Fruit fly (Drosophila melanogaster) whole organism, larva: ENCODE data around the gene LPCAT.

ENCODE experiments used
- noc ChIP-seq: fragments of 200-800 bp; sonication (Bioruptor generic); optimal IDR thresholded peaks from 3 replicates; lab custom pipeline; 2019; ENCODE audit warnings: missing biosample characterization, mild to moderate bottlenecking, missing genetic modification characterization, moderate library complexity

The LPCAT gene

dm6 chrX:9579918-9580521 is at the start of gene LPCAT:
Gene LPCAT, minus strand, starts transcription at chrX:9579987.
- no peak for TF ChIP-seq noc

DNA sequence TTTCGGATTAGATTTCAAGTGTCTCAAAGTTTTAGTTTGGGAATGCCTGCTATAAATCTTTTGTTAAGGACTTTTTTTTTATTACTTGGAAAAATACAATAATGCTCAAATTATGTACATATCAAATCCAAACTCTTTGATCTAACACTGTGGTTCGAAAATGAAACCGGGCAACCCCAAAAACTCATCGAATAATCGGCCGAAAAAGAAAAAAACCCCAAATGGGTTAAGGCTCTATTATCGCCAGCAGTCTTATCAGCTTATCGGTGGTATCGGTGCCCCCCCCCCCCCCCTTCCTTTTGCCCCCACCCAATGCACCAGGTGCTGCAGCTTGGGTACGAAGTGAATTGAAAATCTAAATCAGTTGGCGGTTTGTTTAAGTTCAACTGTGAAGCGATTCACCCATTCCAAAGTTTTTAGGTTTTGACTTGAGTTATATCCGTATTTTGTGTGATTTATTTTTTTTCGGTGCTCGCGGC is 37.9 kb upstream of the LPCAT start:
- no peak for TF ChIP-seq noc

DNA sequence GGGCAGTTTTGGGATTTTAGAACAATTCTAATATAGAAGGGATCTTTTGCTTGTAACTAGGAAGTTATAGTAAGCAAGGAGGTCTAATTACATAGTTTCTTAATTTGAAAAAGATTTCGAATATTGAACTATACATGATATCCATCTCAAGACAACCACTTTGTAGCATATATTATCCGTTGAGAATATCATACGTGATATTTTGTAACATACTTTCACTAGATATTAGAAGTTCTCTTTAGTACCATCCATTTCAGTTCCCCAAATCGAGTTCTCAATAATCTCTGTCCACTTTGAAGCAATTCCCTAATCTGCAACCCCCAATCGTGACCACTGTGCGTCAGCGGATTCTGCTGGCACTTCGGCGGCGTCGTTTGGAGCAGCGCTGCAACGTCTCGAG is 35.7 kb upstream of the LPCAT start:
- no peak for TF ChIP-seq noc

DNA sequence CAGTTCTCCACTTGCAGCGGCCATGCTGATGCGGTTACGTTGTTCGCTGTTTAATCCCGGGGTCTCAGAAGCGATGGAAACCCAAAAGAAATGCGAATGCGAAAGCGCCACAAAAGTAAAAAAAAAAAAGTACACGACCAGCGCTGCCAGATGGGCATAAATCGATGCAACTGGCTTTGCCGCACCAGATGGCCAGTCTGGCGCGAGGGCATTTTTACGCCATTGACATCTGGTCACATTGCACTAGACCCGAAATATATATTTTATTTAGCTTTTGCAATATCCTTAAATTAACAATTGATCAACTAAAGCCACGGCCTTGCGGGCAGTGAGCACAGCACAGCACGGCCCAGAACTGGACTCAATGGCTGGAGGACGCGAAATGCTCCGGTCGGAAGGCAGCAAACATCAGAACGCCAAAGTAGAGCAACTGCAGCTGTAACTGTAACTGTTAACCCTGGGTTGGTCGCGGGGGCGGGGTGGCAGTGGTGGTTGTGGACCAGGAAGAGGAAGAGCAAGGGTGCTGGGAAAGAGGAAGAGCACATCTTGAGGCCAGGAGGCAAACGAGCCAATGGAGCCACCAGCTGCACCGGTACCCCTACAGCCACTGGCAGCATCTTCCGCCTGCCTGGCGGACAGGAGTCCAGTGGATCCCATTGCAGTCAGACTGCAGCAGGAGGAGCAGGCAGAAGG is 29.1 kb upstream of the LPCAT start, which contains the start of the genes LysRS and Hecw:
Gene LysRS, minus strand, starts transcription at position 158 of the 693 bp plus-strand sequence.
Gene Hecw, plus strand, starts transcription at position 220 of the 693 bp plus-strand sequence.
- TF ChIP-seq noc: no peak

DNA sequence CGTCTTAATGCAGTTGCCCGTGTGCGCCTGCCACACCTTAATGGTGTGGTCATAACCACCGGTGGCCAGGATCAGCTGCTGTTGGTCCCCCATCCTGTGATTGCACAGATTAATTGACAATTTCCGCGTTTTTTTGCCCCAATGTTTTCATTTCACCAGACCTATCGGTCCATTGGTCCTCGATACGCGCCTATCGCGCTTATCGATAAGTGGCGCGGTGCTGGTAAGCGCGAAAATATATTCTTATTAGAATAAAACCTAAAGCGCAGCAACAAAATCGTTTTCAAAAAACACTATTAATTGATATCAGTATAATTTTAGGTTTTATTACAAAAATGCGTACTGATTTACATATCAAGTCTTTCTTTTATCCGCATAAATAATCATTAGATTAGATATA is 26.0 kb upstream of the LPCAT start, which contains the start of gene Lst8:
Gene Lst8, minus strand, starts transcription at position 187 of the 400 bp plus-strand sequence.
- no peak for TF ChIP-seq noc

DNA sequence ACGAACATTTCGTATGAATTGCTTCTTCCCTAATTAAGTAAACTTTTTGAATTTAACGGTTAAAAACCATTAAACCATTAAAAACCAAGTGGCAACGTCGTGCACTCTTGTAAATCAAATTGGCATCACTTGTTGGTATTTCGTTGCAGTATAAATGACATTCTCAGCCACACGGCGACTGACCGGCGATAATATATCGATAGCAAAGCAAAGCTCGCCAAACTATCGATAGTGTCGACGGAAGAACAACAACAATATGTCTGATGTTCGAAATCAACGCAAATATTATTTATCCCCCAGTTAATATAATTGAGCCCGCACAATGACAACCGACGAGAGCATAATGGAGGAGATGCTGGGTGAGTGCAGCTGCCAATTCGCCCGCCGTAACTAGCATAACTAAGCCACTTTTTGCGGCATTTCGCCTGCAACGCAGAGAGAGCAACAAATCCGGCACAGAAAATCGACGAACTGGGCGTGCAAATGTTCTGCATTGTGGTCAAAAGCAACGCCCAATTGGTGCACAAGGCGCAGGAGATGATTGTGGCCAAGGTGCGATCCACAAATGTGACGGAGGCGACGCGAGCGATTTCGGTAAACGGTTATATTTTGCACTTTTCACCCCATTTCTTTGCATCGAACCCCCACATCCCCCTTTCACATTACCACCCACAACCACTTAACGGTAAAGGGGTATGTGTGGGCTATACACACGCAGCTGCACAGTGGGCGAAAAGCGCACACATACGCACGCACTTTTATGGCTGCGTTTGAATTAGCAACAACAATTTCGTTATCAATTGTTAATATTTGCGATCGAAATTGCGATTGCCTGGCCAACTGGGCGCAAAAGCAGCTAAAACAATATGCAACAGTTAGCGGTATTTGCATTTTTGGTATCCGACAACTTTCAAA is 21.3 kb upstream of the LPCAT start, which contains the start of gene Gga:
Gene Gga, plus strand, starts transcription at position 213 of the 915 bp plus-strand sequence.
- no peak for TF ChIP-seq noc

DNA sequence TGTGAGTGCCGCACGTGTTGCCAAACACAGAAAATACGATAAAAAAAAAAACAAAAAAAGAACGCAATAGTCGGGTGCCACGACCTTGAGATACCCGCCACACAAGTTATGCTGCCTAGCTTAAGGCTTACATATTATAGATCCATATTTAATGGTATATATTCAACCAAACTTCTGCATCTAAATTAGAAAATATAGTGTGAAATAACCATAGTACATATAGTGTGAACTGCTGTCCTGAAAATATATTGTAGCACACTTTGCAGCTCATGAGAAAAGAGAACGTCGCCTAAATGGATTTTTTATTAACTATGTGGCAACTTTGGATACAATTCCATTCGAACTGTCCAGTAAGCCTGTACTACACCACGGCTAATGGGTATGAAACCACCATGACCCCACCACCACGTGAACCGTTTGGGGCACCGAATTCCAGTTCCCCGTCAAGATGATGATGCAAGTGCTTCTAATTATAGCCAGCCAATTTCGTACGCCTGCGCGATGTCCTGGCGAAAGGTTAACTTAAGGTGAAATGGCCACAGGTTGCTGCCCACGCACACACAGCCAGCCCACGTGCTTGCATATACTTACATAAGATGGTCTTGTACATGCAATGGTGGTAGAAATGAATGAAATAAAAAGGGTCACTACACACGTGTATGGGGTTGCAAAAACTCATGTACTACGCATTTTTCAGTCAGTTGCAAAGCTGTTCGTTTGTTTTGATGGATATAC is 20.5 kb upstream of the LPCAT start:
- TF ChIP-seq noc: peak; percentile 37

DNA sequence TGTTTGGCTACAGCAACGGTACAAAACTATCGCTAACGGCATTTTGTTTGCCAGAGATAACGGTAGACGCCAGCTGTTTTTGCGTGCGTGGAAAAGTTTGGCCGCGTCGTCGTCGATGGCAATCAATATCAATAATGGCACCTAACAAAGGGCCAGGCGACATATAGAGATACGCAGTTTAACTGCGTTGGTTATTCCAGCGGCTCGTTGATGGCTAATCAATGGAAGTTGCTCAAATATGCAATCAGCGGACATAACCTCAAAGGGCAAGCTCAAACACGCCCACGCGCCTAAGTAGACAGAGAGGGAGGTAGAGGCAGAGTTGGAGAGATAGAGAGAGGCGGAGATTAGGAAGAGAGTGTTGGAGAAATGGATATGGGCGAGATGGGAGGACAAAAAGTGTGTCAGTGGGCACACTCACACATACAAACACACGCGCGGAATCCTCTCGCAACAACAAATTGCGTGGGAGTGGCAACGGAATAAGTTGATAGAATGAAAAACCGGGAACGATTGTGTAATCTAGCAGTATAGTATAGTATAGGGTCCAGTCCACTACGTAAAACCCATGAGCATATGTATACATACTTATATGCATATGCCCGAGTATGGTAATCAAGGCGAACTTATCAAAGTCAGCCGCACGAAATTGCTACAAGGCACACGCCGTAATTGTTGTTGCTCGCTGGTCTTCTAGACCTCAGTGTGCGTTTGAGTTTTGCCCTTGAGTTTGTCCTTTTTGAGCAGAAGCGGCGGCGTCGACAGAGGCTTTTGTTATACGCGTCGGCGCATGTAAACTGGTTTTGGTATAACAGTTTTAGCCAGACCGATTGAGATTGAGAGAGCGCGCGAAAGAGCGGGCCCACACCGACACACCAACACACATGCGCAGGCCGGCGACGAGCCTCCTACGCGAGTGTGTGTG is 19.6 kb upstream of the LPCAT start:
- TF ChIP-seq noc: no peak

DNA sequence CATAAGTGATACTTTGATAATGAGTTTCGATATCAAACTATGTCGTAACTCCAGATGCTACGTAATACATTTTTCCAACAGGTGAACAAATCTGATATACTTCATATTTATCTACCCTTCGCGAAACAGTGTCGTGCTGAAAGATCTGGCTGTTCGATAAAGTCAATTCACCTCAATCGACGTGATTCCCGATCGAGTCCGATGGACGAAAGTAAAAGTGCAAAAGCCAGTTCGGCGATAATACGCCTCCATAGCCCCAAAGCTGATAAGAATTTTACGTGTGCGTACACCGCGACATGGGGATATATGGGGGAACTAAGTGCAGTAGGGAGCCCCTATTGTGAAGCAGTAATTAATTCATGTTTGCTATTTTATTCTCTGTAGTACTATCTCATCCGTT is 18.3 kb upstream of the LPCAT start:
- no peak for TF ChIP-seq noc

- TF ChIP-seq noc: no peak
Observed at dm6 chrX:9595312-9595931, 15.6 kb upstream of the LPCAT start.

dm6 chrX:9594446-9594845 is 14.7 kb upstream of the LPCAT start:
- TF ChIP-seq noc: no peak

DNA sequence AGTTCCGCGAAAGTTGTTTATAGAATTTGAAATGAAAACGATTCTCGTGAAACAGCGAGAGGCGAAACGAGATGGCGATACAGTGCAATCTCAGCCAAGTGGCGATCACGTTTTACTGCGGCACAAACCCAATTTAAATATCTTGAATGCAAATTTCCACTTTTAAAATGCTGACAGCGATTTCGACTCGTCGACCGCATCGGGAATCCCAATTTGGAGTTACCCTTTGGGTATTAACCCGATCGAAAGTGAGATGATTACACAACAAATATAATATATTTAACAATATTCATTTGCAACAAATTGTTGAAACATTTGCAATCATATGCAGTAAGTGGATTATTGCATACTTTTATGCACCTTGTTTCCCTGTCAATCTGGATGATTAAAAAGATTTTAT is 10.8 kb upstream of the LPCAT start:
- TF ChIP-seq noc: no peak

dm6 chrX:9589928-9590327 is 10.1 kb upstream of the LPCAT start:
- TF ChIP-seq noc: peak; percentile 79

DNA sequence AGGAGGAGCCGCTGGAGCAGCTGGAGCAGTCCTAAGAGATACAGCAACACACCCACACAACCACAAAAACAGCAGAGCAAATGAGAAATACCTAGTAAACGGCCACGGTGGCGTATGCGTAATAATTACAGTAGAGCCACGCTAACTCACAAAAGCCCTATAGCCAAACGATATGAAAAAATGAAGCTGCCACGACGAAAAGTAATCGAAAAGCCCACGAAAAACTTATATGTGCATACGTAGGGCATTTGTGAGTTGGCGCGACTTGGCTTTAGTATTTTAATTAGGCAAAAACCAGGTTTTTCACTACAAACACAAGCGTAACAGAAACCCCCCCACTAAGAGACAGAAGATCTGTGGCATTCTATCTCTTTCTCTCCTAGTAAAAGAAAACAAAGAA is 8.1 kb upstream of the LPCAT start:
- no peak for TF ChIP-seq noc

- no peak for TF ChIP-seq noc
Observed at dm6 chrX:9586627-9587026, 6.8 kb upstream of the LPCAT start.
